Fruit fly (Drosophila melanogaster): Measurements from ENCODE around the gene CG42446.

Gene CG42446

DNA sequence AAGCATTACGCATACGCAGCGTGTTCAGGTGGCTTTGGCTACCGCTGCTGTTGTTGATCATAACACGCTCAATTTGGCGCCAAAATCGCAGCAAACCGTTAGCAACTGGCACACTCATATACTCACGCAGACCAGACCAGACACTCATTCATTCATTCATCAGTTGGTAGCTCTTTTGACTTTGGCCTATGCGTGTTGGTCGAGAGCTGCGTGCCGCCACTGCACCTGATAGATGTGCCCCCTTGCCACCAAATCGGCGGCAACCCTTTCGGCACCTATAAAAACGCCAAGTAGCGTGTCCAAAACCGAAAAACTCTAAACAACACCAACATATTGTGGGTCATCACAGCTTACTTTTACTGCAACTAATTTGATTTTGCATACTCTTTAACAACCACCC is 34.6 kb upstream of the CG42446 start:
- TF ChIP-seq CG13204 (GFP tag; optimal IDR thresholded peaks at IDR 0.05): no peak

DNA sequence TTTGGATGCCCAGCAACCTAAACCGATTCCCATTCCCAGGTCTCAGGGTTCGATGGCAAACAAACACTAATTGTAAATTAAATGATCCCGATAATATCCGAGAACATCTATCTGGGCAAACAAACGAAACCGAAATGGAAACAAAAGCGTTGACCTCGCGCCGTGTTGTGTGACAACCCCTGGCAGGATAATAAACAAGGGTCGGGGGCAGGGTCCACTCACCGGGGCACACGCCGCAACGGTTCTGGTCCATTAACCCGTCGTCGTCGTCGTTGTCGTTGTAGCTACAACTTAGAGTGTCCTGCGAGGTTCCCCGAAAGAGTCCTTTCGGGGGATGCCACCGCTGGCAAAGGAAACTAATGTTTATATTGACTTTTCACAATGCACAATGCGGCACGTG is 29.2 kb upstream of the CG42446 start:
- TF ChIP-seq CG12605 (GFP tag; IDR thresholded peaks at IDR 0.05) (no peak), EcR (GFP tag; optimal IDR thresholded peaks at IDR 0.05) (no peak), rn (GFP tag; IDR thresholded peaks at IDR 0.05) (no peak), CG15710 (tag; optimal IDR thresholded peaks at IDR 0.05) (no peak)

DNA sequence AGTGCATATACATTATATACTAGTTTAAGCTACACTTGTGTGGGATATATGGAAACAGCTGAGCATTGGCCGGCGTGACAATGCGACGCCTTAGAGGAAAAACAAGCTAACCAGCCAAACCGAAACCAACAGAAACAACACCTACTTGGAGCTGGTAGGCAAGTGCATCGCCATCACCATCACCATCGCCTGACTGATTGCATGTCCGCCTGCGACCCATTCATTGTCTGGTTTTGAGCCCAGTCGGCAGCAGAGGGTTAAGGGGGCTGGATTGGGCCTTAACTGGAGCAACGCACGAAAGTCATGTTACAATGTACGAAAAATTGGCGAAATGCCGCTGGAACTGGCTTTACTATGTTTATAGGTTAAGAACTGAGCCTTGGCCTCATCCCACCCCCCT is 27.1 kb upstream of the CG42446 start:
- no peak for TF ChIP-seq CG4496 (GFP tag; IDR thresholded peaks at IDR 0.05)
- TF ChIP-seq rn (GFP tag; IDR thresholded peaks at IDR 0.05): no peak
- no peak for TF ChIP-seq Ets98B (GFP tag; IDR thresholded peaks at IDR 0.05)
- no peak for TF ChIP-seq CG15710 (tag; optimal IDR thresholded peaks at IDR 0.05)
- TF ChIP-seq CG17806 (tag; optimal IDR thresholded peaks at IDR 0.05): no peak
- TF ChIP-seq EcR (GFP tag; optimal IDR thresholded peaks at IDR 0.05): no peak
- TF ChIP-seq CG8159 (tag; optimal IDR thresholded peaks at IDR 0.05): no peak
- TF ChIP-seq CG10348 (GFP tag; IDR thresholded peaks at IDR 0.05): no peak
- TF ChIP-seq CG32121 (GFP tag; IDR thresholded peaks at IDR 0.05): no peak
- no peak for TF ChIP-seq CG9948 (tag; optimal IDR thresholded peaks at IDR 0.05)
- no peak for TF ChIP-seq Pif1B (GFP tag; optimal IDR thresholded peaks at IDR 0.05)
- no peak for TF ChIP-seq CG12605 (GFP tag; IDR thresholded peaks at IDR 0.05)
- TF ChIP-seq CG13204 (GFP tag; optimal IDR thresholded peaks at IDR 0.05): no peak
- no peak for TF ChIP-seq CG8301 (tag; optimal IDR thresholded peaks at IDR 0.05)

DNA sequence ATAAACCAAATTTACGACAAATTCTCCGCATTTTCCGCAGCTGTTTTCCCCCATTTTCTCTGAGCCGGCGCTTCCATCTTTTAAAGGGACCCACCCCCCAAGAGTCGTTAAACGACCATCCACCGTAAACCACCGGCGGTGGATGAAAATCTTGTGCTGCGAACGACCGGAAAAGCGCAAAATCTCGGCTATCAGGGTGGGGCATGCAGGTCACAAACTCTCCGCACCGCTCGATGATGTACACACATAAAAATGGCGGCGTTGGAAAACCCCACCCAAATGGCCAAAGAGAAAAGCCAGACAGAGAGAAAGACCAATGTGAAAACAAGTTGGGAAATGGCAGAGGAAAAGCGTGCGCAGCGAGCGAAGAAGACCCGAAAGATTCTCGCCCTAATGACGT is 25.7 kb upstream of the CG42446 start:
- TF ChIP-seq EcR (GFP tag; optimal IDR thresholded peaks at IDR 0.05) (no peak), CG8159 (tag; optimal IDR thresholded peaks at IDR 0.05) (no peak), Ets98B (GFP tag; IDR thresholded peaks at IDR 0.05) (no peak)

DNA sequence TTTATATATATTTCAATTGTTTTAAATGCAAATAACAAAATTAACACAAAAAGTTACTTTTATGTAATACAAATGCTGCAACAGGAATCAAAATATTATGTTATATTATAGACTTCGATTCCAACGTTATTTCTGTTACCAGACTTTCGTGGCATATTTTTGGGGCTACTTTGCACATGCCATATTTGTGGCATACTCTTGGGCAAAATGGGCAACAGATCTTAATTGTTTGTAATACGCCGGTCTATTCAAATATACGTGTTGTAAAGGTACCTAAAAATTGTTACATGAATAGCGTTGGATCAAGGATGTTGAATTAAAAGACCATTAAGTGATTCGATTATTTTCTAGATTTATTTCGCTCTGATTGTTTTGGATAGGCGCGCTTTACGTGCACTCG is 14.2 kb upstream of the CG42446 start:
- TF ChIP-seq D1 (tag; optimal IDR thresholded peaks at IDR 0.05): peak; percentile 47
- TF ChIP-seq CG8159 (tag; optimal IDR thresholded peaks at IDR 0.05): no peak

DNA sequence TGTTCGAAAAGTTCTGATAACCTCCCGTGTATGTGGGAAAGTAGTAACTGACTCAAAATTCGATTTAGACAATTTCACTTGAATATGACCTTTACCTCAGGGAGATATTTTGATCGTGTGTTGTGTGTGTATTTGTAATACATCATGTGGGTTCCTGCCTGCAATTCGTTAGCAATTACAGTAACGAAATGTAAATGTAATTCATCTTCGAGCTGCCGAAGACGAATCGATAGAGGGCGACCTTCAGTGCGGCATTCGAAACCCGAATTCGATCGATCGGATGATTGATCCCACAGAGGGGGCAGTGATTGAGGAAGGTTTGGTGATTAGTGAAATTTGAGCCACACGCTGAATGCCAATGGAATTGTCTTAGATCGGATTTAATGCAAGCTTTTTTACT is 10.5 kb upstream of the CG42446 start, which contains the start of gene CG10317:
TSS of gene CG10317 (minus strand) at position 101 of the 400 bp plus-strand sequence.
- TF ChIP-seq Ets98B (GFP tag; IDR thresholded peaks at IDR 0.05) (no peak), CG15710 (tag; optimal IDR thresholded peaks at IDR 0.05) (no peak), CG17806 (tag; optimal IDR thresholded peaks at IDR 0.05) (no peak), CG8159 (tag; optimal IDR thresholded peaks at IDR 0.05) (no peak), CG8301 (tag; optimal IDR thresholded peaks at IDR 0.05) (no peak), Snoo (tag; optimal IDR thresholded peaks at IDR 0.05) (no peak), D1 (tag; optimal IDR thresholded peaks at IDR 0.05) (no peak), EcR (GFP tag; optimal IDR thresholded peaks at IDR 0.05) (no peak), gl (tag; optimal IDR thresholded peaks at IDR 0.05) (no peak), fd96Ca (GFP tag; IDR thresholded peaks at IDR 0.05) (no peak), CG32121 (GFP tag; IDR thresholded peaks at IDR 0.05) (no peak), CG9948 (tag; optimal IDR thresholded peaks at IDR 0.05) (no peak), CG12605 (GFP tag; IDR thresholded peaks at IDR 0.05) (no peak), Pif1B (GFP tag; optimal IDR thresholded peaks at IDR 0.05) (no peak), rn (GFP tag; IDR thresholded peaks at IDR 0.05) (no peak)

DNA sequence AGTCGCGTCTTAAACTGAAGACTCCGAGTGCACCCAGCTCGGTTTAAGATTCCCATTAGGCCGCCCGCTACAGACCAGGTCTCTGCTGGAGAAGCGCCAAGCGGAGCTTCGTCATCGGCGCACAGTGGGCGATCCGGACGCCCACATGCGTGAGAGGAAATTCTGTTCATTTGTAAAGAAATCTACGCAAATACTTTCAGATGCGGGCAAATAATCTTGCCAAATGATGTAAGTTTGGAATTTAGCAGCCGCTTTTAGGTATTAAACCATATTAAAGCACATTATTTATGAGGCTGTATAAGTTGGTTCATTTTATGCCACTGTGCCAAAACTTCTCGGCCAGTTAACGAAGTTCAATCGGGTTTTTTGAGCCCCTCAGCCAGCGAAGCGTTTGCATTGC is 8.4 kb upstream of the CG42446 start, which contains the start of gene js:
TSS of gene js (minus strand) at position 19 of the 400 bp plus-strand sequence.
- TF ChIP-seq CG9948 (tag; optimal IDR thresholded peaks at IDR 0.05) (no peak), EcR (GFP tag; optimal IDR thresholded peaks at IDR 0.05) (no peak), CG4496 (GFP tag; IDR thresholded peaks at IDR 0.05) (peak; percentile 70; the same call in 2 of the 3 replicates), CG17806 (tag; optimal IDR thresholded peaks at IDR 0.05) (no peak), CG14655 (GFP tag; optimal IDR thresholded peaks at IDR 0.05) (no peak), CG34367 (tag; optimal IDR thresholded peaks at IDR 0.05) (no peak), gl (tag; optimal IDR thresholded peaks at IDR 0.05) (no peak), Pif1B (GFP tag; optimal IDR thresholded peaks at IDR 0.05) (peak; percentile 49), CG13204 (GFP tag; optimal IDR thresholded peaks at IDR 0.05) (no peak), CG10348 (GFP tag; IDR thresholded peaks at IDR 0.05) (peak; percentile 53), CG8301 (tag; optimal IDR thresholded peaks at IDR 0.05) (peak; percentile 81), CG15710 (tag; optimal IDR thresholded peaks at IDR 0.05) (no peak), Snoo (tag; optimal IDR thresholded peaks at IDR 0.05) (no peak), CG12605 (GFP tag; IDR thresholded peaks at IDR 0.05) (0 out of 2 replicates have a peak, but pooled peaks have one; percentile 10), Ets98B (GFP tag; IDR thresholded peaks at IDR 0.05) (no peak; the same call in 1 of the 2 replicates), CG32121 (GFP tag; IDR thresholded peaks at IDR 0.05) (peak; percentile 63), Pif1A (GFP tag; optimal IDR thresholded peaks at IDR 0.05) (peak; percentile 76)

DNA sequence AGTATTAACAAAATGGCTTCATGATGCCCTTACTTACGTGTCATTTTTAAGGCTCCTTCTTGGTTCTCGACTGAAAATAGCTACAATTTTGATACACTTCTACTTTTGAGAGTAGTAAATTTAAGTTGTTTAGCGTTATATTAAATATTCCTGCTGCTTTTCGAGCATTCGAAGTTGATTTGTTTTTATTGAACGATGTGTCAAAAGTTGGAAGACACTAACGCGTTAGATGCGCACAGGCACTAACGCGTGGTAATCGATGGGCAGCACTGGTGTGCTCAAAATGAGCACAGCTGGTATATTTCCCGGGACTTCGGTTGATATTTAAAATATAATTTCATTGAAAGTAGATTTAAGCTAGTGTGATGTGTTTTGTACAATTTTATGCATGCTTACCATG is 810 bp downstream of the CG42446 start, which contains the start of gene CG17931:
TSS of gene CG17931 (minus strand) at position 369 of the 400 bp plus-strand sequence.
- TF ChIP-seq rn (GFP tag; IDR thresholded peaks at IDR 0.05): no peak
- peak; percentile 14 for TF ChIP-seq D1 (tag; optimal IDR thresholded peaks at IDR 0.05)

All from whole organism, pupa.